Worm (Caenorhabditis elegans) whole organism, L1 larva: ENCODE results near the gene F26A10.2.
A peak's percentile ranks its signal among the peaks of the same experiment; 100 is the strongest.

Source experiments
- F16B12.6 ChIP-seq: fragments of 150-350 bp; optimal IDR thresholded peaks from 2 replicates; lab custom pipeline; 2014; ENCODE audit warnings: missing biosample characterization, missing genetic modification characterization
- aha-1 ChIP-seq: fragments of 150-350 bp; optimal IDR thresholded peaks from 2 replicates; lab custom pipeline; 2014; ENCODE audit warnings: missing biosample characterization, missing genetic modification characterization
- fkh-10 ChIP-seq: sonication (generic microtip); optimal IDR thresholded peaks from 2 replicates; lab custom pipeline; 2017; ENCODE audit warnings: missing biosample characterization, missing genetic modification reagents, missing genetic modification characterization
- lin-13 ChIP-seq: fragments of 150-350 bp; optimal IDR thresholded peaks from 2 replicates; lab custom pipeline; 2014; ENCODE audit warnings: missing biosample characterization, missing genetic modification reagents, missing genetic modification characterization
- lsy-2 ChIP-seq, 2 experiments: fragments of 150-350 bp; optimal IDR thresholded peaks; 2 replicates each; lab custom pipeline; 2014; ENCODE audit warnings: missing biosample characterization in 2 of 2, missing genetic modification characterization in 2 of 2
- mef-2 ChIP-seq: fragments of 150-350 bp; optimal IDR thresholded peaks from 2 replicates; lab custom pipeline; 2014; ENCODE audit warnings: missing biosample characterization, missing genetic modification characterization
- nhr-77 ChIP-seq: fragments of 150-350 bp; optimal IDR thresholded peaks from 2 replicates; lab custom pipeline; 2014; ENCODE audit warnings: missing biosample characterization, missing genetic modification characterization
- snpc-4 ChIP-seq: fragments of 150-350 bp; optimal IDR thresholded peaks from 2 replicates; lab custom pipeline; 2014; ENCODE audit warnings: missing biosample characterization, missing genetic modification characterization
- sox-4 ChIP-seq: sonication (generic microtip); optimal IDR thresholded peaks from 2 replicates; lab custom pipeline; 2016; ENCODE audit warnings: missing genetic modification characterization, missing compliant biosample characterization
- unc-62 ChIP-seq: fragments of 150-350 bp; optimal IDR thresholded peaks from 2 replicates; lab custom pipeline; 2014; ENCODE audit warnings: missing biosample characterization, missing genetic modification reagents, missing genetic modification characterization
- zag-1 ChIP-seq: fragments of 150-350 bp; optimal IDR thresholded peaks from 2 replicates; lab custom pipeline; 2014; ENCODE audit warnings: missing biosample characterization, missing genetic modification characterization

DNA sequence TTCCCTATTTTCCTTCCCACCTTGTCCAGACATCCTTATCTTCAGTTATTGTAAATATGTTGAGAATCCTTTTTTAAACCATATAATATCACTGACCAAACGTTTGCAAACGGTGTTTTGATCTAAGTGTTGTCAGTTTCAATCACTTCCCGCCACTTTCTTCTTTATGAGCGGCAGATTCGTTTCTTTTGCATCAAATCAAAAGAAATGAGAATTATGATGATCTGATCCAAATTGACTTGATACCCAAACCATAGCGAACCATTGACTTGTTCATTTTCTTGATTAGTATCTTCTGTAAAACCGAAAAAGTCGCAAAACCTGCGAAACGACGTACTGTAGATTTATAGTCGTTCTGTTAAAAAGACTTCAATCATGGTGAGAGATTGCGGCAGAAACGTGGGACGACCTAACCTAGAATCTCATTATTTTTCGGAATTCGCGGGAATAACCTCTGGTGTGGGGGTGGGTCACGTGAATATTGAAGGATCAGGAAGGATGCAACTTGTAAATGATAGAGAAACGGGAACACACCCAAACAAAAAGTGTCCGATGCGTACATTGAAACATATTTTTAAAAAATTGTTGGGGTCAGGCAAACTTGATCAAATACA lies 51.2 kb downstream of the F26A10.2 start:
- TF ChIP-seq zag-1 (tag; lab: Kevin White, UChicago): no peak
- TF ChIP-seq unc-62 (GFP tag; lab: Kevin White, UChicago): no peak
- peak in 1 of 2 experiments; percentile 3 for TF ChIP-seq lsy-2 (tag; optimal IDR thresholded peaks at IDR 0.05; lab: Kevin White, UChicago)
- TF ChIP-seq fkh-10 (GFP tag; lab: Kevin White, UChicago): no peak
- TF ChIP-seq sox-4 (tag; lab: Kevin White, UChicago): no peak
- TF ChIP-seq F16B12.6 (tag; lab: Kevin White, UChicago): no peak
- no peak for TF ChIP-seq aha-1 (tag; lab: Kevin White, UChicago)
- TF ChIP-seq mef-2 (tag; lab: Kevin White, UChicago): no peak
- TF ChIP-seq nhr-77 (tag; lab: Kevin White, UChicago): no peak
- no peak for TF ChIP-seq snpc-4
- TF ChIP-seq lin-13 (GFP tag; lab: Kevin White, UChicago): no peak
